Fruit fly (Drosophila melanogaster) whole organism, embryonic: Measurements from ENCODE around the gene Eig71Ec.

Experiments
- Antp ChIP-seq: fragments of 200-800 bp; sonication (Bioruptor generic); optimal IDR thresholded peaks from 3 replicates; lab custom pipeline; 2016; ENCODE audit warnings: missing biosample characterization, missing genetic modification characterization
- B-H2 ChIP-seq: fragments of 200-800 bp; sonication (Bioruptor generic); optimal IDR thresholded peaks from 2 replicates; lab custom pipeline; 2018; ENCODE audit warnings: missing biosample characterization, mild to moderate bottlenecking, missing genetic modification characterization
- BEAF-32 ChIP-seq: fragments of 200-800 bp; sonication (Bioruptor generic); optimal IDR thresholded peaks from 3 replicates; lab custom pipeline; 2017; ENCODE audit warnings: missing biosample characterization, missing genetic modification characterization, mild to moderate bottlenecking, moderate library complexity, missing genetic modification reagents
- CG10147 ChIP-seq: fragments of 200-800 bp; sonication (Bioruptor generic); optimal IDR thresholded peaks from 2 replicates; lab custom pipeline; 2019; ENCODE audit warnings: missing biosample characterization, mild to moderate bottlenecking, missing genetic modification characterization, moderate library complexity
- CG10209 ChIP-seq: fragments of 200-800 bp; sonication (Bioruptor generic); optimal IDR thresholded peaks from 3 replicates; lab custom pipeline; 2017; ENCODE audit warnings: missing biosample characterization, mild to moderate bottlenecking, missing genetic modification characterization, missing genetic modification reagents
- CG10321 ChIP-seq: fragments of 200-800 bp; sonication (Bioruptor generic); IDR thresholded peaks from 2 replicates; pipeline ENCODE4 v1.3.6; 2022; ENCODE audit warnings: missing biosample characterization, missing genetic modification characterization
- CG11085 ChIP-seq: fragments of 200-800 bp; sonication (Bioruptor generic); IDR thresholded peaks from 2 replicates; pipeline ENCODE4 v1.3.6; 2022; ENCODE audit warnings: missing biosample characterization, missing genetic modification characterization
- CG13894 ChIP-seq: fragments of 200-800 bp; sonication (Bioruptor generic); optimal IDR thresholded peaks from 3 replicates; lab custom pipeline; 2018; ENCODE audit warnings: missing biosample characterization, mild to moderate bottlenecking, missing genetic modification characterization, moderate library complexity
- CG16863 ChIP-seq: fragments of 200-800 bp; sonication (Bioruptor generic); optimal IDR thresholded peaks from 3 replicates; lab custom pipeline; 2016; ENCODE audit warnings: missing biosample characterization, missing genetic modification characterization
- CG17385 ChIP-seq: fragments of 200-800 bp; sonication (Bioruptor generic); optimal IDR thresholded peaks from 3 replicates; lab custom pipeline; 2018; ENCODE audit warnings: missing biosample characterization, mild to moderate bottlenecking, missing genetic modification characterization
- CG17912 ChIP-seq: fragments of 200-800 bp; sonication (Bioruptor generic); optimal IDR thresholded peaks from 2 replicates; lab custom pipeline; 2018; ENCODE audit warnings: missing biosample characterization, mild to moderate bottlenecking, missing genetic modification characterization
- CG1832 ChIP-seq: fragments of 200-800 bp; sonication (Bioruptor generic); optimal IDR thresholded peaks from 2 replicates; lab custom pipeline; 2017; ENCODE audit warnings: missing biosample characterization, mild to moderate bottlenecking, missing genetic modification characterization, inconsistent platforms
- CG2678 ChIP-seq: fragments of 200-800 bp; sonication (Bioruptor generic); optimal IDR thresholded peaks from 3 replicates; lab custom pipeline; 2019; ENCODE audit warnings: missing biosample characterization, mild to moderate bottlenecking, missing genetic modification characterization, moderate library complexity
- CG30431 ChIP-seq: fragments of 200-800 bp; sonication (Bioruptor generic); optimal IDR thresholded peaks from 2 replicates; lab custom pipeline; 2017; ENCODE audit warnings: missing biosample characterization, missing genetic modification characterization
- CG31224 ChIP-seq: fragments of 200-800 bp; sonication (Bioruptor generic); IDR thresholded peaks from 2 replicates; pipeline ENCODE4 v1.3.6; 2022; ENCODE audit warnings: missing biosample characterization, missing genetic modification characterization
- CG33213 ChIP-seq: fragments of 200-800 bp; sonication (Bioruptor generic); optimal IDR thresholded peaks from 3 replicates; lab custom pipeline; 2016; ENCODE audit warnings: missing biosample characterization, missing genetic modification characterization
- CG33557 ChIP-seq: fragments of 200-800 bp; sonication (Bioruptor generic); optimal IDR thresholded peaks from 2 replicates; lab custom pipeline; 2019; ENCODE audit warnings: missing biosample characterization, mild to moderate bottlenecking, missing genetic modification characterization, moderate library complexity
- CG6683 ChIP-seq: fragments of 200-800 bp; sonication (Bioruptor generic); optimal IDR thresholded peaks from 2 replicates; lab custom pipeline; 2017; ENCODE audit warnings: missing biosample characterization, mild to moderate bottlenecking, missing genetic modification characterization, missing genetic modification reagents
- CG8924 ChIP-seq: fragments of 200-800 bp; optimal IDR thresholded peaks from 3 replicates; lab custom pipeline; 2019; ENCODE audit warnings: missing biosample characterization, mild to moderate bottlenecking, missing genetic modification characterization, moderate library complexity
- CG9932 ChIP-seq: fragments of 200-800 bp; sonication (Bioruptor generic); IDR thresholded peaks from 2 replicates; pipeline ENCODE4 v1.3.6; 2022; ENCODE audit warnings: missing biosample characterization, missing genetic modification characterization
- Camta ChIP-seq: fragments of 200-800 bp; sonication (Bioruptor generic); optimal IDR thresholded peaks from 2 replicates; lab custom pipeline; 2016; ENCODE audit warnings: missing biosample characterization, missing genetic modification characterization
- Dref ChIP-seq: fragments of 200-800 bp; sonication (Bioruptor generic); IDR thresholded peaks from 2 replicates; pipeline ENCODE4 v1.3.6; 2022; ENCODE audit warnings: missing biosample characterization, missing genetic modification characterization
- Fer2 ChIP-seq: fragments of 200-800 bp; sonication (Bioruptor generic); optimal IDR thresholded peaks from 2 replicates; lab custom pipeline; 2018; ENCODE audit warnings: missing biosample characterization, mild to moderate bottlenecking, missing genetic modification characterization, moderate library complexity
- HLH3B ChIP-seq: fragments of 200-800 bp; sonication (Bioruptor generic); IDR thresholded peaks from 2 replicates; pipeline ENCODE4 v1.3.6; 2022; ENCODE audit warnings: missing biosample characterization, missing genetic modification characterization
- HmgD ChIP-seq: fragments of 200-800 bp; sonication (Bioruptor generic); optimal IDR thresholded peaks from 3 replicates; lab custom pipeline; 2016; ENCODE audit warnings: missing biosample characterization, missing genetic modification characterization
- Hr39 ChIP-seq: fragments of >200 bp; optimal IDR thresholded peaks from 2 replicates; lab custom pipeline; 2017
- Mrtf ChIP-seq: fragments of 200-800 bp; sonication (Bioruptor generic); IDR thresholded peaks from 3 replicates; pipeline ENCODE4 v1.3.6; 2022; ENCODE audit warnings: missing biosample characterization, missing genetic modification characterization
- Six4 ChIP-seq: fragments of 200-800 bp; sonication (Bioruptor generic); optimal IDR thresholded peaks from 2 replicates; lab custom pipeline; 2016; ENCODE audit warnings: missing biosample characterization, missing genetic modification characterization
- Stat92E ChIP-seq, 3 experiments: fragments of >200 bp in 2 of 3; fragments of 200-800 bp in 1 of 3; sonication (Bioruptor generic) in 1 of 3; optimal IDR thresholded peaks; 2 replicates each; lab custom pipeline; 2017 to 2019; ENCODE audit warnings: missing biosample characterization in 3 of 3, missing genetic modification characterization in 3 of 3, mild to moderate bottlenecking in 1 of 3, moderate library complexity in 1 of 3
- Taf1 ChIP-seq: fragments of 200-800 bp; sonication (Bioruptor generic); IDR thresholded peaks from 2 replicates; pipeline ENCODE4 v1.3.6; 2022; ENCODE audit warnings: missing biosample characterization, missing genetic modification characterization
- Xbp1 ChIP-seq: fragments of 200-800 bp; sonication (Bioruptor generic); optimal IDR thresholded peaks from 3 replicates; lab custom pipeline; 2016; ENCODE audit warnings: missing biosample characterization, mild to moderate bottlenecking, missing genetic modification characterization
- ac ChIP-seq: fragments of 200-800 bp; sonication (Bioruptor generic); optimal IDR thresholded peaks from 3 replicates; lab custom pipeline; 2017; ENCODE audit warnings: missing biosample characterization, mild to moderate bottlenecking, missing genetic modification characterization
- al ChIP-seq: fragments of 200-800 bp; sonication (Bioruptor generic); IDR thresholded peaks from 2 replicates; pipeline ENCODE4 v1.3.6; 2022; ENCODE audit warnings: missing biosample characterization, missing genetic modification characterization
- cas ChIP-seq: fragments of 200-800 bp; sonication (Bioruptor generic); IDR thresholded peaks from 2 replicates; pipeline ENCODE4 v1.3.6; 2022; ENCODE audit warnings: missing biosample characterization, missing genetic modification characterization
- ems ChIP-seq: fragments of 200-800 bp; sonication (Bioruptor generic); optimal IDR thresholded peaks from 3 replicates; lab custom pipeline; 2016; ENCODE audit warnings: missing biosample characterization, missing genetic modification characterization
- eve ChIP-seq, 2 experiments: fragments of >200 bp; optimal IDR thresholded peaks; 2 replicates each; lab custom pipeline; 2017; ENCODE audit warnings: missing biosample characterization in 2 of 2, missing genetic modification characterization in 2 of 2
- hb ChIP-seq: fragments of 200-800 bp; sonication (Bioruptor generic); IDR thresholded peaks from 3 replicates; pipeline ENCODE4 v1.3.6; 2022; ENCODE audit warnings: missing biosample characterization, missing genetic modification characterization; ENCODE audit not compliant: partially characterized antibody
- knrl ChIP-seq: fragments of 200-800 bp; sonication (Bioruptor generic); IDR thresholded peaks from 3 replicates; pipeline ENCODE4 v1.3.6; 2022; ENCODE audit warnings: missing biosample characterization, missing genetic modification characterization; ENCODE audit not compliant: partially characterized antibody
- lilli ChIP-seq: fragments of 200-800 bp; sonication (Bioruptor generic); optimal IDR thresholded peaks from 3 replicates; lab custom pipeline; 2016; ENCODE audit warnings: missing biosample characterization, missing genetic modification characterization
- maf-S ChIP-seq: fragments of 200-800 bp; sonication (Bioruptor generic); optimal IDR thresholded peaks from 2 replicates; lab custom pipeline; 2016; ENCODE audit warnings: missing biosample characterization, missing genetic modification characterization
- nerfin-1 ChIP-seq: fragments of 200-800 bp; sonication (Bioruptor generic); optimal IDR thresholded peaks from 3 replicates; lab custom pipeline; 2019; ENCODE audit warnings: missing biosample characterization, mild to moderate bottlenecking, missing genetic modification characterization, moderate library complexity
- nmo ChIP-seq: fragments of 200-800 bp; sonication (Bioruptor generic); optimal IDR thresholded peaks from 2 replicates; lab custom pipeline; 2018; ENCODE audit warnings: missing biosample characterization, mild to moderate bottlenecking, missing genetic modification characterization, moderate library complexity
- org-1 ChIP-seq: fragments of 200-800 bp; sonication (Bioruptor generic); optimal IDR thresholded peaks from 2 replicates; lab custom pipeline; 2017; ENCODE audit warnings: missing biosample characterization, missing genetic modification characterization
- sisA ChIP-seq: fragments of 200-800 bp; sonication (Bioruptor generic); IDR thresholded peaks from 2 replicates; pipeline ENCODE4 v1.3.6; 2022; ENCODE audit warnings: missing biosample characterization, missing genetic modification characterization
- ssp ChIP-seq: fragments of 200-800 bp; sonication (Bioruptor generic); IDR thresholded peaks from 2 replicates; pipeline ENCODE4 v1.3.6; 2022; ENCODE audit warnings: missing biosample characterization, missing genetic modification characterization
- tll ChIP-seq, 2 experiments: fragments of 200-800 bp in 1 of 2; fragments of >200 bp in 1 of 2; sonication (Bioruptor generic) in 1 of 2; optimal IDR thresholded peaks; 2 replicates each; lab custom pipeline; 2017 to 2019; ENCODE audit warnings: missing biosample characterization in 2 of 2, missing genetic modification characterization in 2 of 2, mild to moderate bottlenecking in 1 of 2, moderate library complexity in 1 of 2
- trem ChIP-seq: fragments of 200-800 bp; optimal IDR thresholded peaks from 3 replicates; lab custom pipeline; 2019; ENCODE audit warnings: missing biosample characterization, mild to moderate bottlenecking, missing genetic modification characterization, moderate library complexity
- tx ChIP-seq: fragments of 200-800 bp; sonication (Bioruptor generic); optimal IDR thresholded peaks from 2 replicates; lab custom pipeline; 2016; ENCODE audit warnings: missing biosample characterization, missing genetic modification characterization
- vnd ChIP-seq: fragments of 200-800 bp; sonication (Bioruptor generic); IDR thresholded peaks from 3 replicates; pipeline ENCODE4 v1.3.6; 2022; ENCODE audit warnings: missing biosample characterization, missing genetic modification characterization; ENCODE audit not compliant: partially characterized antibody
- wdn ChIP-seq: fragments of 200-800 bp; sonication (Bioruptor generic); IDR thresholded peaks from 2 replicates; pipeline ENCODE4 v1.3.6; 2022; ENCODE audit warnings: missing biosample characterization, missing genetic modification characterization
- wek ChIP-seq: fragments of 200-800 bp; sonication (Bioruptor generic); optimal IDR thresholded peaks from 3 replicates; lab custom pipeline; 2018; ENCODE audit warnings: missing biosample characterization, mild to moderate bottlenecking, missing genetic modification characterization, moderate library complexity
- yki ChIP-seq: fragments of >200 bp; optimal IDR thresholded peaks from 3 replicates; lab custom pipeline; 2018

Gene Eig71Ec

DNA sequence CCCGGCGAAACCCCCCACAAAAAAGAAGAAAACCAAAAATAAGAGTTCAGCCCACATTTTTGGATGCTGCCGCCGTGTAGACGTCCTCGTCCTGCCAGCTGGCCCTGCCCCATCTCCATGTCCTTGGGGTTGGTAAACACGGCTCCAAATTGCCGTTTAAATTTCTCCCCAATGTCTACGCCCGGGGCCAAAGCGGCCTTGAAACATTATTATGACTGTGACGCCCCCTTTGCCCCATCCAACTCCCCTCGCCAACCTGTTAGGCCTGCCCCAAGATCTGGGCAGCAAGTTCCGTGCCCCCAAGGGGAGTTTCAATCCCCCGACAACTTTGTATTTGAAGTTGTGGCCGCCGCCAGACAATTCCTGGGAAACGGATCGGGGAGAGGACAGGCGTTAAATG lies 35.2 kb downstream of the Eig71Ec start (continued):
- TF ChIP-seq eve (GFP tag; optimal IDR thresholded peaks at IDR 0.05; lab: Kevin White, UChicago) (no peak), Mrtf (GFP tag; lab: Robert Waterston, UW) (no peak), CG10209 (GFP tag; lab: Kevin White, UChicago) (no peak), tll (GFP tag; optimal IDR thresholded peaks at IDR 0.05; lab: Kevin White, UChicago) (no peak), Dref (GFP tag; lab: Robert Waterston, UW) (no peak), CG30431 (GFP tag; lab: Kevin White, UChicago) (no peak), lilli (GFP tag; lab: Kevin White, UChicago) (no peak), wdn (GFP tag; lab: Robert Waterston, UW) (0 out of 2 replicates have a peak, but pooled peaks have one; percentile 8), CG33557 (GFP tag; lab: Kevin White, UChicago) (no peak), tx (no peak), CG9932 (0 out of 2 replicates have a peak, but pooled peaks have one; percentile 31), CG8924 (tag; lab: Kevin White, UChicago) (no peak), HmgD (GFP tag; lab: Kevin White, UChicago) (no peak), CG16863 (no peak), Camta (no peak), Antp (GFP tag; lab: Kevin White, UChicago) (no peak), CG6683 (GFP tag; lab: Kevin White, UChicago) (no peak), Fer2 (tag; lab: Kevin White, UChicago) (no peak), Taf1 (GFP tag; lab: Robert Waterston, UW) (no peak), B-H2 (GFP tag; lab: Kevin White, UChicago) (no peak), CG13894 (peak; percentile 83), HLH3B (GFP tag; lab: Robert Waterston, UW) (no peak), Six4 (GFP tag; lab: Kevin White, UChicago) (no peak), CG10147 (GFP tag; lab: Kevin White, UChicago) (no peak), nerfin-1 (no peak), CG1832 (peak; percentile 18), sisA (GFP tag; lab: Robert Waterston, UW) (no peak), CG2678 (tag; lab: Kevin White, UChicago) (no peak), vnd (no peak)

DNA sequence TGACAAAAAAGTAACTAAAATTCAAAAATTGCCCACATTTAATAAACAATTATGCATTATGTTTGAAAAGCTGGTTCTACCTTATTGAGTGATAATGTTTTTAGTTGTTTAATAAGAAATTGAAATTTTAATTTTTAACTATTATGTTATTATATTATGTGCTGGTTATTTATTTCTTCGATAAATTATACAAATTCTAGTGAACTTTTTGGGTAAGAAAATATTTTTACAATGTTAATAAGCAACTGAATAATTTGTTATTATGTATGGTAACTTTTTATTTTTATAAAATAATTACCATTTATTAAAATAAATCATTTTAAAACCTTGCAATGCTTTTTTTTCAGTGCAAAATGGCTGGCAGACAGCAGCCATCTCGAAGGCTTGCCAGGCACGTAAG lies 35.6 kb downstream of the Eig71Ec start:
- TF ChIP-seq nerfin-1 (no peak), maf-S (no peak), ssp (no peak), hb (GFP tag; lab: Robert Waterston, UW) (no peak), cas (GFP tag; lab: Robert Waterston, UW) (no peak), CG33213 (GFP tag; lab: Kevin White, UChicago) (no peak), CG11085 (GFP tag; lab: Robert Waterston, UW) (no peak), Hr39 (lab: Kevin White, UChicago) (no peak), CG10321 (no peak), ems (GFP tag; lab: Kevin White, UChicago) (no peak), CG17912 (GFP tag; lab: Kevin White, UChicago) (no peak), wek (GFP tag; lab: Kevin White, UChicago) (no peak), BEAF-32 (GFP tag; lab: Kevin White, UChicago) (no peak), yki (no peak), al (GFP tag; lab: Robert Waterston, UW) (no peak), knrl (GFP tag; lab: Robert Waterston, UW) (no peak), Xbp1 (GFP tag; lab: Kevin White, UChicago) (no peak), Stat92E (GFP tag; optimal IDR thresholded peaks at IDR 0.05; lab: Kevin White, UChicago) (no peak), org-1 (no peak), CG17385 (GFP tag; lab: Kevin White, UChicago) (peak; percentile 1), trem (no peak), ac (no peak), CG31224 (GFP tag; lab: Robert Waterston, UW) (no peak), nmo (GFP tag; lab: Kevin White, UChicago) (peak; percentile 14)
